Worm (Caenorhabditis elegans): ENCODE data around the gene srd-9.

Gene srd-9

DNA sequence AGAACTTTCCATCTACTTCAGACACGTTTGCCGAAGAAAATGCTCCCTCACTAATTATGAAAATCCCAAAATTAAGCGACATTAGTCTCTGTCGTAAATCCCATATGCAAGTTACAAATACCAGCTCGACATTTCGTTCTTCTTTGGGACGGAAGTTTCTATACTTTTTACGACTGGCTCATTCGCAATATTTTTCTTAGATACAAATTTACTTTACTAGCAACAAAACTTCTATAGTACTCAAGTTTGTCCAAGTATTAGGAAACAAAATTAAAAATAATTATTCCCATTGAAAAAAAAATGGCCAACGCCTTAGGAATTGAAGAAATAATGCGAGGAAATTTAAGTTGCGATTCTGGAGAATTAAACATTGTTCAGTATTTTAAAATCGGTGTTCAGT, 20.6 kb upstream of the srd-9 start, which contains the start of gene srg-26:
Gene srg-26, plus strand, starts transcription at position 301 of the 400 bp plus-strand sequence.
- TF ChIP-seq fos-1 (tag; optimal IDR thresholded peaks at IDR 0.05) (no peak), efl-1 (optimal IDR thresholded peaks at IDR 0.05) (no peak), efl-1 (GFP tag; optimal IDR thresholded peaks at IDR 0.05 in 1 of 2) (peak in 1 of 2 experiments; percentile 54), nhr-12 (tag; optimal IDR thresholded peaks at IDR 0.05) (no peak), nhr-85 (tag) (no peak), C04F5.9 (tag; optimal IDR thresholded peaks at IDR 0.05) (no peak)

DNA sequence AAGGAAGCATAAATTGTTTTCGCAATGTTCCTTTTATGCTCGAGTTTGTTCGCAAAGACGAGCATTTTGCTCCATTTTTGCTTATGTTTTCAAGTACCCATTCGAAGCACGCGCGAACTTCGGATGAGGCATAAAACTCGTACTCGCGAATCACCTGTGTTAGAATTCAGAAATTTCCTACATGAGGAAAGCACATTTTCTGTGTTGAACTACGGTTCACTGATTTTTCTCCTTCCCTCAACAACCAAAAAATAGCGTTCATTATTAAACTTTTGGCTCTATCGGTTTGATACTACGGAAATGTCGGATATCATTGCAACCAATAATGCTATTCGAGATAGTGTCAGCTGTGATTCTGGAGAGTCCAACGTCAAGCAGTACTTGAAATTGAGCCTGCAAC, 17.0 kb upstream of the srd-9 start, which contains the start of gene srg-28:
Gene srg-28, plus strand, starts transcription at position 301 of the 400 bp plus-strand sequence.
- TF ChIP-seq C34B4.2 (tag; optimal IDR thresholded peaks at IDR 0.05), result no peak

DNA sequence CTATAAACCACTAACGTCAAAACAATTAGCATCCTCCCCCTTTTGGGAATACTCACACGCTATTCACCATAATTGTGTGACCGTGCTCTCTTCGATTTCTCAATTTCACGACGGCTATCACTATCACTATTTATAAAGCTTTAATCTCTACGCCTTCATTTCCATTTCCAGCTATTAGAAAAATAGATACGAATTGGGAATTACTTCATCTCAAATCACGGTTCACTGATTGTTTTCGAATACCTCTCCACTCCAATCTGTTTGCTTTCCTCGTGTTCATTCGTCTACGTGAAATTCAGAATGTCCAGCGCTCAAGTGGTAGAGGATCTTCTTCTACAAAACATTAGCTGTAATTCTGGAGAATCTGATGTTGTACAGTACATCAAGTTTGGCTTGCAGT, 14.7 kb upstream of the srd-9 start, which contains the start of gene srg-29:
Gene srg-29, plus strand, starts transcription at position 301 of the 400 bp plus-strand sequence.
- no peak for TF ChIP-seq efl-1 (optimal IDR thresholded peaks at IDR 0.05)
- TF ChIP-seq efl-1 (GFP tag; optimal IDR thresholded peaks at IDR 0.05 in 1 of 2), result peak in 1 of 2 experiments; percentile 15
- TF ChIP-seq ceh-88 (GFP tag; IDR thresholded peaks at IDR 0.05), result no peak
- no peak for TF ChIP-seq Y116A8C.19 (tag; optimal IDR thresholded peaks at IDR 0.05; ENCODE audit: borderline replicate concordance)
- peak; percentile 3 for TF ChIP-seq ceh-8 (GFP tag; optimal IDR thresholded peaks at IDR 0.05)
- TF ChIP-seq sptf-1 (tag; optimal IDR thresholded peaks at IDR 0.05), result no peak
- TF ChIP-seq lin-39 (tag; optimal IDR thresholded peaks at IDR 0.05), result no peak
- TF ChIP-seq lin-15B (tag; optimal IDR thresholded peaks at IDR 0.05), result no peak
- no peak for TF ChIP-seq irx-1 (tag; optimal IDR thresholded peaks at IDR 0.05)
- TF ChIP-seq lin-14 (GFP tag; optimal IDR thresholded peaks at IDR 0.05), result no peak
- no peak for TF ChIP-seq unc-86 (tag; optimal IDR thresholded peaks at IDR 0.05)

DNA sequence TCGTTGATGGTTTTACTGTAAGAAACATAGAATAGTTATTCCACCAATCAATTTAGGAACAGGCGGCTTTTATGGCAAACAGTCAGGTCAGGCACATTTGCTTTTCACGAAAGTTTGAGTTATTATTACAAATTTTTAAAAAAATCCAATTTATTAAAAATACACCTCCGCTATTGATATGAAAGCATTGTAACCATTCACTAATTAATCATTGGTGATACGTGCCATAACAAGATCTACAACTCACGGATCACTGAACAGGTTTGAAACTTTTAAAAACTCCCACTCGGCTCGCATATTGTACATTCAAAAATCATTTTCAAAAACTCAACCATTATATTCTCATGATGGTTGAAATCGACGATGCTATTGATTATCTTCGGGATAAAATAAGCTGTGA, 12.1 kb upstream of the srd-9 start, which contains the start of gene srg-27:
Gene srg-27, plus strand, starts transcription at position 301 of the 400 bp plus-strand sequence.
- TF ChIP-seq lir-3 (tag; optimal IDR thresholded peaks at IDR 0.05; ENCODE audit: poor library complexity), result no peak

DNA sequence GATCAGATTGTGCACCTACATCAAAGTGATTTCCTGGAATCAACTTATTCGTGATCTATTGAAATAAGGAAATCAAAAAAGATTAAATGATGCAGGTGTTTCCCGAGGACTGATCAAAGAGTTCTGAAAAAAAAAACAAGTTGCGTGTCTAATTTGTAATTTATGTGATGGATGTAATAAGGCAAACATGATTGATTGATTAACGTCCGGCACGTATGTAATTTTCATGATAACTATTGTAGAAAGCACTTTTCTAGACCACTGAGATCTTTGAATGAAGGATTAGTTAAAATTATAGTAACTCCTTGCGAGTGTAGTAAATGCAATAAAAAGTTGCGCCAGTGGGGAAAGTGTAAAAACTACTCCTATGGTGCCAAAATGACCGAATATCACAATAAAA, 6.2 kb upstream of the srd-9 start, which contains the start of gene srg-25:
Gene srg-25, minus strand, starts transcription at position 101 of the 400 bp plus-strand sequence.
- TF ChIP-seq blmp-1 (tag; optimal IDR thresholded peaks at IDR 0.05) (no peak), fkh-8 (tag; optimal IDR thresholded peaks at IDR 0.05) (peak; percentile 17)

DNA sequence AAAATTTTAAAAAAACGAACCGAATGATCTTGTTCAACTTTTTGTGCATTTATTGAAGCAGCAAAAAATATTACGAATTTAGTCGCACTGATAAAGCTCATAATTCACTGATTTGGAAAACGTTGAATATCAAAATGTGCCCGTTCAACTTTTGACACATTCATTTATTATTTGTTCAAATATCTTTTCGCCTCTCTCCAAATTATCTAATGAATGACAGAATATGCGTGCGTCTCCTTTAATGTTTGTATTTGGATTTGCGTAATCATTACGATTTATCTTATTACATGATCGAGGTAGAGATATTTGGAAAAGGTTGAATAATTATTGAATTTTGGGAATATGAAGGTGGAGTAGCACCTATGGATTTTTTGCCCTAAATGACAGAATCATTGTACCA, 2.1 kb upstream of the srd-9 start, which contains the start of gene T09D3.3:
Gene T09D3.3, minus strand, starts transcription at position 101 of the 400 bp plus-strand sequence.
- TF ChIP-seq nhr-12 (tag; optimal IDR thresholded peaks at IDR 0.05), result no peak

DNA sequence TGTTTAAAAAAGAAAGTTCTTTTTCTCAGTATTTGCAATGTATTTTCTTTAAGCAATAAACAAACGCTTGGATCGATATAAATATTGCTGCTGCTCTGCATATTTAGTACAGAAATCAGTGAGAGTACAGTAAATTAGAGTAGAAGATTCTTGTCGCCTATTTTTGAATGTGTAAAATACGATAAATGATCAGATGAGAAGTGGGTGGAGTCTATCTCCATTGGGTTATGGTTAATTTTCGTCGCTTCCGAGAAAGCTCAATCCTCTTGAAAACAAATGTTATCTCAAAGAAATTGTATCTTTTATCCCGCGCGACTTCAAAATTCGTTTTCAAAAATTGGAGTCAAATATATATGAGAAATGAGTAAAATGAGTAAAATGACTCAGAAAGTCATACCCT, 7.2 kb downstream of the srd-9 start, which contains the start of gene nhr-216:
Gene nhr-216, minus strand, starts transcription at position 101 of the 400 bp plus-strand sequence.
- TF ChIP-seq dpl-1 (GFP tag; optimal IDR thresholded peaks at IDR 0.05), result no peak
- TF ChIP-seq fkh-4 (tag; optimal IDR thresholded peaks at IDR 0.05; ENCODE audit: borderline replicate concordance), result no peak
- TF ChIP-seq nhr-20 (tag; optimal IDR thresholded peaks at IDR 0.05), result no peak
- no peak for TF ChIP-seq F16B12.6 (tag; optimal IDR thresholded peaks at IDR 0.05)
- TF ChIP-seq unc-98 (GFP tag; IDR thresholded peaks at IDR 0.05), result no peak
- TF ChIP-seq nhr-28 (tag; optimal IDR thresholded peaks at IDR 0.05), result no peak
- TF ChIP-seq rnt-1 (tag; optimal IDR thresholded peaks at IDR 0.05), result no peak
- no peak for TF ChIP-seq nhr-237 (tag; optimal IDR thresholded peaks at IDR 0.05)
- TF ChIP-seq nhr-12 (tag; optimal IDR thresholded peaks at IDR 0.05), result no peak
- no peak for TF ChIP-seq isw-1 (GFP tag; IDR thresholded peaks at IDR 0.05)
- no peak for TF ChIP-seq pax-3 (tag; optimal IDR thresholded peaks at IDR 0.05)
- no peak for TF ChIP-seq mab-9 (GFP tag; IDR thresholded peaks at IDR 0.05)
- TF ChIP-seq lin-15B (tag; optimal IDR thresholded peaks at IDR 0.05), result no peak
- TF ChIP-seq xbp-1 (tag; optimal IDR thresholded peaks at IDR 0.05), result no peak
- no peak for TF ChIP-seq ztf-4 (tag; optimal IDR thresholded peaks at IDR 0.05)
- no peak for TF ChIP-seq vab-15 (tag; optimal IDR thresholded peaks at IDR 0.05)
- no peak for TF ChIP-seq alr-1 (tag; optimal IDR thresholded peaks at IDR 0.05; ENCODE audit: borderline replicate concordance)

All from whole organism, L1 larva.